Fruit fly (Drosophila melanogaster) whole organism, adult: ENCODE measurements around the gene Ccdc85.

Experiments
- CG11617 ChIP-seq: fragments of 200-800 bp; sonication (Bioruptor generic); optimal IDR thresholded peaks from 2 replicates; lab custom pipeline; 2017; ENCODE audit warnings: mild to moderate bottlenecking, missing biosample characterization, missing genetic modification reagents, missing genetic modification characterization
- CG12768 ChIP-seq: fragments of 200-800 bp; sonication (Bioruptor generic); optimal IDR thresholded peaks from 2 replicates; lab custom pipeline; 2017; ENCODE audit warnings: missing biosample characterization, missing genetic modification characterization, mild to moderate bottlenecking, moderate library complexity, missing genetic modification reagents
- CG14711 ChIP-seq: fragments of 200-800 bp; sonication (Bioruptor generic); optimal IDR thresholded peaks from 2 replicates; lab custom pipeline; 2018; ENCODE audit warnings: missing biosample characterization, mild to moderate bottlenecking, missing genetic modification characterization, moderate library complexity
- CG1620 ChIP-seq: fragments of 200-800 bp; sonication (Bioruptor generic); optimal IDR thresholded peaks from 2 replicates; lab custom pipeline; 2016; ENCODE audit warnings: missing biosample characterization, missing genetic modification characterization
- CG33017 ChIP-seq: fragments of 200-800 bp; sonication (Bioruptor generic); optimal IDR thresholded peaks from 2 replicates; lab custom pipeline; 2018; ENCODE audit warnings: missing biosample characterization, mild to moderate bottlenecking, missing genetic modification characterization, moderate library complexity
- CG5204 ChIP-seq: fragments of 200-800 bp; sonication (Bioruptor generic); optimal IDR thresholded peaks from 2 replicates; lab custom pipeline; 2016; ENCODE audit warnings: missing biosample characterization, missing genetic modification characterization
- CG7045 ChIP-seq: fragments of 200-800 bp; sonication (Bioruptor generic); optimal IDR thresholded peaks from 2 replicates; lab custom pipeline; 2017; ENCODE audit warnings: missing biosample characterization, mild to moderate bottlenecking, missing genetic modification characterization
- CG7101 ChIP-seq: fragments of 200-800 bp; sonication (Bioruptor generic); optimal IDR thresholded peaks from 2 replicates; lab custom pipeline; 2018; ENCODE audit warnings: missing biosample characterization, mild to moderate bottlenecking, missing genetic modification characterization, moderate library complexity
- Clk ChIP-seq: fragments of 200-800 bp; sonication (Bioruptor generic); optimal IDR thresholded peaks from 2 replicates; lab custom pipeline; 2017; ENCODE audit warnings: missing biosample characterization, missing genetic modification characterization
- Crg-1 ChIP-seq: fragments of 200-800 bp; sonication (Bioruptor generic); optimal IDR thresholded peaks from 2 replicates; lab custom pipeline; 2016; ENCODE audit warnings: missing biosample characterization, missing genetic modification characterization
- Hr96 ChIP-seq: fragments of 200-800 bp; sonication (Bioruptor generic); optimal IDR thresholded peaks from 2 replicates; lab custom pipeline; 2016; ENCODE audit warnings: missing biosample characterization, missing genetic modification characterization
- Mnt ChIP-seq: fragments of 200-800 bp; sonication (Bioruptor generic); optimal IDR thresholded peaks from 2 replicates; lab custom pipeline; 2016; ENCODE audit warnings: missing biosample characterization, mild to moderate bottlenecking, missing genetic modification characterization
- bab1 ChIP-seq: fragments of 200-800 bp; sonication (Bioruptor generic); optimal IDR thresholded peaks from 3 replicates; lab custom pipeline; 2019; ENCODE audit warnings: missing biosample characterization, mild to moderate bottlenecking, missing genetic modification characterization, moderate library complexity
- cic ChIP-seq: fragments of 200-800 bp; sonication (Bioruptor generic); optimal IDR thresholded peaks from 2 replicates; lab custom pipeline; 2017; ENCODE audit warnings: missing biosample characterization, mild to moderate bottlenecking, missing genetic modification characterization, moderate library complexity
- cnc ChIP-seq, 2 experiments: fragments of >200 bp; optimal IDR thresholded peaks; 2 replicates each; lab custom pipeline; 2017
- kay ChIP-seq: fragments of 200-800 bp; sonication (Bioruptor generic); peaks from one replicate; lab custom pipeline; 2016; ENCODE audit warnings: missing biosample characterization, missing genetic modification characterization, borderline replicate concordance
- ovo ChIP-seq: fragments of 200-800 bp; sonication (Bioruptor generic); optimal IDR thresholded peaks from 2 replicates; lab custom pipeline; 2016; ENCODE audit warnings: missing biosample characterization, missing genetic modification characterization
- pad ChIP-seq: fragments of 200-800 bp; sonication (Bioruptor generic); optimal IDR thresholded peaks from 3 replicates; lab custom pipeline; 2017; ENCODE audit warnings: missing biosample characterization, missing genetic modification characterization, mild to moderate bottlenecking, moderate library complexity, missing genetic modification reagents
- tj ChIP-seq: fragments of 200-800 bp; sonication (Bioruptor generic); optimal IDR thresholded peaks from 3 replicates; lab custom pipeline; 2017; ENCODE audit warnings: missing biosample characterization, mild to moderate bottlenecking, missing genetic modification characterization, moderate library complexity
- toe ChIP-seq: fragments of 200-800 bp; sonication (Bioruptor generic); optimal IDR thresholded peaks from 2 replicates; lab custom pipeline; 2016; ENCODE audit warnings: missing biosample characterization, missing genetic modification characterization

Gene Ccdc85

DNA sequence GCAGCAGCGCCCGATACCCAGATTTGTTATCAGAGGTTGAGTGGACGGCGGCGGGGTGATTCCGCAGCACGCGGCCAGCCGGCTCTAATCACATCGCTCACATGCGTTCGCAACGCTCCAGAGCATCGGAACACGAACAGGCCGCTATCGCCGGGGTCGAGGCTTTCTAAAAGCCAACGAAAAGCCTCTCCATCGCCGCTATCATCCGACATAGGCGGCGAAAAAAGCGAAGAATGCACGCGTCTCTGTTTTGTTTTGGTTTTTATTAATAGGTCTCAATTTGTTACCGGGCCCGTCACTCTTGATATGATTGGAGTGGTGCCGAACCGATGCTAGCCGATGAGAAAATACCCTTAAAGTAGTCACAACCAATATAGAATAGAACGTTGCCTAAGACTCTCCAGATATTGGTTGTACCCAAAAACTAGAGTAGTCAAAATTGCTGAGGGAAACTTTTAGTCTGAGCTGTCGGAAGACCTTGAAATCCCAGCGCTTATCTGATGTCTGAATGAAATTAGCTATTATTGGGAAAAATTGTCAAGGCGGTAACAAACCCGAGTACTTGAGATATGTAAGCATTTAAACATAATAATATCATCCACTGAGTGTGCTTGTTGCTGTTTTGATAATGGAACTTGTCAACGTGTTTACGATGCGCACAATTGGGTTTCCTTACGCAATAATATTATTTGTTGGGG, 43.0 kb downstream of the Ccdc85 start, which contains the start of gene CG17261:
TSS of gene CG17261 (plus strand) at position 634 of the 698 bp plus-strand sequence.
- TF ChIP-seq Mnt (peak; percentile 74), kay (GFP tag; lab: Kevin White, UChicago) (peak; percentile 74), CG7101 (peak; percentile 39), cic (GFP tag; lab: Kevin White, UChicago) (peak; percentile 49), Hr96 (GFP tag; lab: Kevin White, UChicago) (no peak), CG5204 (no peak), CG14711 (tag; lab: Kevin White, UChicago) (peak; percentile 35), Clk (GFP tag; lab: Kevin White, UChicago) (no peak), toe (GFP tag; lab: Kevin White, UChicago) (no peak)

DNA sequence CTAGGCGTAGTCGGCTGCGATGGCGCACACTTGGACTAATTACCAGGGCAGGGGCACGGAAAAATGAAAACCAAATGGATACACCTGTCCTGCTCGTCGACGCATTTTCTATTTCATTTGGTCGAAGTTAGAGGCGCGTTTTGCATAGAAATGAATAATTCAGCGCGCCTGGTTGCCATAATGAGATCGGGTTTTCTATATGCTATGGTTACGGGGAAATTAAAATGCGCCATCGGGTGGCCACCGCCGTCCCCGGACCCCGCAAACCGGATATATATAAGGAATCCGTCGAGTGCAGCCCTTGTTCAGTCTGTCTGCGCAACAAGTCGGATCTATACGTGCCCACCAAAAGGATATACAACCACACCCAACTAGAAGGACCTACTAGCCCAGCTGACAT, 44.6 kb downstream of the Ccdc85 start, which contains the start of gene FASN2:
TSS of gene FASN2 (plus strand) at position 301 of the 400 bp plus-strand sequence.
- TF ChIP-seq CG12768 (no peak), Hr96 (GFP tag; lab: Kevin White, UChicago) (no peak), cic (GFP tag; lab: Kevin White, UChicago) (peak; percentile 3)

DNA sequence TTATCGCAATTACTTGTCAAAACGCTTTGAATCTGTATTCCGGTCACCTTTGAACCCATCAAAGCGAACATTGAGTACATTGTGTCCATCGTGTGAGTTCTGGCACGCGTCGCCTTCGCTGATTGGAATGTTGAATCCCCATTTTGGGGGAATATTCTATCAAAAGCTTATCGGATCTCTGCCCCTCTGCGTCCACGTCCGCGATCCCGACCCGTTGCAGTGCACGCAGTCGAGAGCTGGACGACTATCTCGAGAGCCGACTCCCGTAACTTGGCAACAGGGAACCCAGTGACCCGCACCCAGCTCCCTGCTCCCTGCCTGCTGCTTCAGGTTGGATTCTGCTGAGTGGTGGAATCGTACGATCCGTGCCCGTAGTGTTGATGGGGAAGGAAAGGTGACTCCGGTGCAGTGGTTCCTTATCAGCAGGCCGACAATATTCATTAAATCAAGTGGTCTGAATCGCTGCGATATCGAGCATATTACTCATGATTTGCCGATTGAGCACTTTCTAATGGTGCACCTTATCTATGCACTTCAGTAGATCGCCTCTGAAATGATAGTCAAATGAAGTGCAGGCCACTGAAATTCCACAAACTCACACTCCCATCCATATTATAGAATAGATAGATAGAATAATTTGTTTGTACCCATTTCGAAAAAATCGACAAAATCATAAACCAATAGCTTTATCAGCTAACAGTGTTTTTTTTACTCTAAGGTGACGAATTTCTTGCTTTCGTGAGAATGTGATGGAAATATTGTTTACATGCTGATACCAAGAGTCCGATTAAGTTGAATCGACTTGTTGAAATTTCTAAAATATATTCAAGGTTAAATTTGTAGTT, 45.8 kb downstream of the Ccdc85 start:
- TF ChIP-seq CG33017 (no peak), bab1 (GFP tag; lab: Kevin White, UChicago) (no peak), ovo (GFP tag; lab: Kevin White, UChicago) (no peak), Mnt (peak; percentile 18), Clk (GFP tag; lab: Kevin White, UChicago) (peak; percentile 6), CG7045 (GFP tag; lab: Kevin White, UChicago) (no peak), CG14711 (tag; lab: Kevin White, UChicago) (peak; percentile 11), CG12768 (peak; percentile 36), CG5204 (no peak), CG1620 (GFP tag; lab: Kevin White, UChicago) (no peak), cnc (optimal IDR thresholded peaks at IDR 0.05; lab: Kevin White, UChicago) (no peak), Hr96 (GFP tag; lab: Kevin White, UChicago) (peak; percentile 1), tj (peak; percentile 77), CG11617 (peak; percentile 6), toe (GFP tag; lab: Kevin White, UChicago) (no peak), cic (GFP tag; lab: Kevin White, UChicago) (peak; percentile 82), kay (GFP tag; lab: Kevin White, UChicago) (peak; percentile 95), Crg-1 (GFP tag; lab: Kevin White, UChicago) (no peak), CG7101 (no peak), pad (GFP tag; lab: Kevin White, UChicago) (no peak)

DNA sequence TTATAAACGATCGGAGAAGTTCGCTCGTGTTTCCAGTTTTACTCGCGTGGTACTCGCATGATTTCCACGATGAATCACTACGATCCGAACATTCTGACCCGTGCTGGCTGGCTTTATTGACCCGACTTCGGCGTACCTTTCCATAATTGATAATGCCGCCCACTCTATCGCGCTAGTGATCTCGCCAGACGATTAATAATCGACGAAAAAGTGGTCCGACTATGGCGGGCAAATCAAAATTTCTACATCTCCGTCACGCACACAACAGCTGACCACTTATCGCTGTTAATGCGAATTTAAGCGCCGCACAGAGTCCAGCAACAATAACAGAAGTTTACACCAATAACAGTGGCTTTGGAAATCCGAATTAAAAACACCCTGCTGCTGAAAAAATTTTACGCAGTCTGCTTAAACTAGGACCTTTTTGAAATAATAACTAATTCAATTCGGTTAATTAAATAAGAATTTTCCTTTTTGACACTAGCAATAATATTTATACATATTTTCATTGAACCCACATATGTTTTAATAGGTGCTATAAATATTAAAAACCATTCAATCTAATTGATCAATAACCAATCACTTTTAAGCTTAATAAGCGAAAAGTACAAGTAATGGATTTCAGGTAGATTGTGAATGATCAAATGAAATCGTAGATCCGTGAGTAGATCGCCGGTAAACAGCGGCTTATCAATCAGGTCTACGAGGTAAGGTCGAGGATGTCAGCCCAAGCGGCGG, 56.8 kb downstream of the Ccdc85 start:
- TF ChIP-seq tj: peak; percentile 64
- TF ChIP-seq CG12768: no peak
- TF ChIP-seq CG5204: peak; percentile 69
- no peak for TF ChIP-seq CG33017
- TF ChIP-seq CG7101: no peak
- no peak for TF ChIP-seq CG1620 (GFP tag; lab: Kevin White, UChicago)
- TF ChIP-seq CG7045 (GFP tag; lab: Kevin White, UChicago): peak; percentile 39
- peak; percentile 35 for TF ChIP-seq Clk (GFP tag; lab: Kevin White, UChicago)
- peak; percentile 53 for TF ChIP-seq toe (GFP tag; lab: Kevin White, UChicago)
- peak; percentile 74 for TF ChIP-seq kay (GFP tag; lab: Kevin White, UChicago)
- peak; percentile 59 for TF ChIP-seq CG11617
- TF ChIP-seq CG14711 (tag; lab: Kevin White, UChicago): no peak
- no peak for TF ChIP-seq Mnt
- no peak for TF ChIP-seq cic (GFP tag; lab: Kevin White, UChicago)

DNA sequence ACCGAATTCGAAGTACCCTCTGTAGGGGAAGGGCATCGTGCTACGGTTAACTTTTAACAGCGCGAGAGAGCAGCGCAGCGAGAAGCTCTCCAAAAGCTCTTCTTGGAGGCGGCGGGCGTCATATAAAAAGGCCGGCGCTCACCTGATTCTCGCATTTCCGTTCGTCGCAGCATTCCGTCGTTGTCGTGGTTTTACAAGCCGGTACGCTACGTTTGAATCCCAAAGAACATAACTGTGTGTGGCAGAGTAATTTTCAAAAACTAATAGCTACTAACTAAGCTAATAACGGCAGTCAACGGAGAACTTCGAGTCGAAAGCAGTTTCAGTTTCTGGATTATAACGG, 57.3 kb downstream of the Ccdc85 start, which contains the start of gene FASN1:
TSS of gene FASN1 (plus strand) at position 151 of the 343 bp plus-strand sequence.
- TF ChIP-seq CG7101 (peak; percentile 59), CG12768 (peak; percentile 81), toe (GFP tag; lab: Kevin White, UChicago) (no peak), cic (GFP tag; lab: Kevin White, UChicago) (peak; percentile 55), CG33017 (peak; percentile 69), Crg-1 (GFP tag; lab: Kevin White, UChicago) (peak; percentile 78), ovo (GFP tag; lab: Kevin White, UChicago) (peak; percentile 61), CG14711 (tag; lab: Kevin White, UChicago) (peak; percentile 25), pad (GFP tag; lab: Kevin White, UChicago) (peak; percentile 64), cnc (optimal IDR thresholded peaks at IDR 0.05; lab: Kevin White, UChicago) (no peak), kay (GFP tag; lab: Kevin White, UChicago) (no peak), CG7045 (GFP tag; lab: Kevin White, UChicago) (peak; percentile 43), Mnt (peak; percentile 81), Clk (GFP tag; lab: Kevin White, UChicago) (no peak), CG1620 (GFP tag; lab: Kevin White, UChicago) (peak; percentile 69), CG5204 (no peak), bab1 (GFP tag; lab: Kevin White, UChicago) (peak; percentile 87), tj (peak; percentile 8), CG11617 (peak; percentile 0), Hr96 (GFP tag; lab: Kevin White, UChicago) (peak; percentile 67)
